Fruit fly (Drosophila melanogaster): ENCODE measurements around the gene CG33648.

CG33648 gene

dm6 chr2L:14545319-14545740 lies 21.2 kb downstream of the CG33648 start (continued):
- TF ChIP-seq gsb-n (tag; optimal IDR thresholded peaks at IDR 0.05), result peak; percentile 67
- TF ChIP-seq ftz-f1 (GFP tag; optimal IDR thresholded peaks at IDR 0.05), result no peak
- peak; percentile 86 for TF ChIP-seq Xrp1 (GFP tag; IDR thresholded peaks at IDR 0.05)
- TF ChIP-seq CG9609 (GFP tag; optimal IDR thresholded peaks at IDR 0.05), result peak; percentile 24
- TF ChIP-seq ken (GFP tag; IDR thresholded peaks at IDR 0.05), result 0 out of 3 replicates have a peak, but pooled peaks have one; percentile 26
- peak; percentile 24 for TF ChIP-seq Hr3 (GFP tag; optimal IDR thresholded peaks at IDR 0.05)
- peak; percentile 21 for TF ChIP-seq ewg (GFP tag; optimal IDR thresholded peaks at IDR 0.05)
- TF ChIP-seq Gsc (GFP tag; IDR thresholded peaks at IDR 0.05), result no peak
- peak in 1 of 2 experiments; percentile 70 for TF ChIP-seq bsh (GFP tag; optimal IDR thresholded peaks at IDR 0.05)
- peak; percentile 39 for TF ChIP-seq ATbp (GFP tag; optimal IDR thresholded peaks at IDR 0.05)
- TF ChIP-seq CG10209 (GFP tag; optimal IDR thresholded peaks at IDR 0.05), result peak; percentile 84
- TF ChIP-seq dpn (GFP tag; optimal IDR thresholded peaks at IDR 0.05), result peak in 1 of 2 experiments; percentile 16
- peak; percentile 95 for TF ChIP-seq CG15696 (tag; optimal IDR thresholded peaks at IDR 0.05)

dm6 chr2L:14546629-14547366 lies 22.7 kb downstream of the CG33648 start:
- TF ChIP-seq tap (tag; optimal IDR thresholded peaks at IDR 0.05) (peak; percentile 91), TFAM (GFP tag; optimal IDR thresholded peaks at IDR 0.05) (peak; percentile 71), CG7987 (GFP tag; optimal IDR thresholded peaks at IDR 0.05) (peak; percentile 13), scrt (GFP tag; optimal IDR thresholded peaks at IDR 0.05) (peak; percentile 66), CG7928 (GFP tag; optimal IDR thresholded peaks at IDR 0.05) (peak; percentile 16), vvl (GFP tag; IDR thresholded peaks at IDR 0.05) (peak; percentile 88), zen (tag; optimal IDR thresholded peaks at IDR 0.05) (peak; percentile 85), pnt (GFP tag; optimal IDR thresholded peaks at IDR 0.05) (peak; percentile 81), Bgb (GFP tag; IDR thresholded peaks at IDR 0.05; ENCODE audit: partially characterized antibody) (no peak), NC2β (GFP tag; optimal IDR thresholded peaks at IDR 0.05) (peak; percentile 83), CG18599 (GFP tag; optimal IDR thresholded peaks at IDR 0.05) (peak; percentile 83), Adf1 (GFP tag; IDR thresholded peaks at IDR 0.05) (no peak), CG14014 (GFP tag; IDR thresholded peaks at IDR 0.05) (0 out of 2 replicates have a peak, but pooled peaks have one; percentile 35), phol (tag; optimal IDR thresholded peaks at IDR 0.05) (peak; percentile 96), esg (GFP tag; conservative IDR thresholded peaks at IDR 0.05) (peak; percentile 83), HmgZ (tag; optimal IDR thresholded peaks at IDR 0.05) (peak; percentile 41), ERR (GFP tag; optimal IDR thresholded peaks at IDR 0.05) (no peak), wor (GFP tag; IDR thresholded peaks at IDR 0.05) (peak; percentile 87), CG15073 (GFP tag; optimal IDR thresholded peaks at IDR 0.05) (peak; percentile 18), vnd (GFP tag; IDR thresholded peaks at IDR 0.05; ENCODE audit: partially characterized antibody) (no peak), Dip3 (GFP tag; optimal IDR thresholded peaks at IDR 0.05) (peak; percentile 20), sc (optimal IDR thresholded peaks at IDR 0.05) (no peak), sc (GFP tag; optimal IDR thresholded peaks at IDR 0.05) (peak; percentile 92), CG10147 (GFP tag; optimal IDR thresholded peaks at IDR 0.05) (peak; percentile 59), lilli (GFP tag; optimal IDR thresholded peaks at IDR 0.05) (peak; percentile 71), Doc2 (GFP tag; IDR thresholded peaks at IDR 0.05) (no peak), CG9215 (GFP tag; IDR thresholded peaks at IDR 0.05) (peak; percentile 45), CG7786 (GFP tag; optimal IDR thresholded peaks at IDR 0.05) (peak; percentile 52), CG12942 (GFP tag; optimal IDR thresholded peaks at IDR 0.05) (peak; percentile 80), CG11696 (GFP tag; IDR thresholded peaks at IDR 0.05) (no peak; the same call in 1 of the 2 replicates), ind (GFP tag; optimal IDR thresholded peaks at IDR 0.05) (peak; percentile 78), CG8478 (optimal IDR thresholded peaks at IDR 0.05) (no peak), psq (GFP tag; optimal IDR thresholded peaks at IDR 0.05) (peak; percentile 73), fu2 (GFP tag; optimal IDR thresholded peaks at IDR 0.05) (peak; percentile 6), CG12236 (GFP tag; optimal IDR thresholded peaks at IDR 0.05) (peak; percentile 78), Fer2 (tag; optimal IDR thresholded peaks at IDR 0.05) (peak; percentile 37)

Measured in whole organism, embryonic.